Worm (Caenorhabditis elegans): ENCODE data around the gene cgt-3.
A peak's percentile ranks its signal among the peaks of the same experiment; 100 is the strongest.

- TF ChIP-seq ref-1 (GFP tag; conservative IDR thresholded peaks at IDR 0.05) = no peak
- no peak for TF ChIP-seq ztf-29 (GFP tag; IDR thresholded peaks at IDR 0.05)
- TF ChIP-seq flt-1 (GFP tag; IDR thresholded peaks at IDR 0.05) = no peak
- no peak for TF ChIP-seq klf-2 (GFP tag; conservative IDR thresholded peaks at IDR 0.05)
- no peak for TF ChIP-seq cog-1 (tag; optimal IDR thresholded peaks at IDR 0.05)
- no peak for TF ChIP-seq tab-1 (GFP tag; IDR thresholded peaks at IDR 0.05)
- no peak for TF ChIP-seq med-1 (GFP tag; optimal IDR thresholded peaks at IDR 0.05; ENCODE audit: insufficient read depth)
- 0 out of 2 replicates have a peak, but pooled peaks have one; percentile 39 for TF ChIP-seq ztf-23 (GFP tag; IDR thresholded peaks at IDR 0.05)
- no peak for TF ChIP-seq T22C8.4 (GFP tag; IDR thresholded peaks at IDR 0.05)
Measured at ce11 chrII:5873564-5874070, 37.5 kb upstream of the cgt-3 start, which contains the start of gene tex-2.
